Worm (Caenorhabditis elegans): ENCODE measurements around the gene srz-31.

Gene srz-31

ce11 chrIV:14164109-14164508 is 26.9 kb downstream of the srz-31 start:
- TF ChIP-seq flt-1 (GFP tag; IDR thresholded peaks at IDR 0.05): no peak
- no peak for TF ChIP-seq pes-1 (GFP tag; IDR thresholded peaks at IDR 0.05)
- TF ChIP-seq hnd-1 (tag; optimal IDR thresholded peaks at IDR 0.05): no peak
- TF ChIP-seq ceh-13 (GFP tag; optimal IDR thresholded peaks at IDR 0.05): no peak
- no peak for TF ChIP-seq tra-4 (tag; optimal IDR thresholded peaks at IDR 0.05)

DNA sequence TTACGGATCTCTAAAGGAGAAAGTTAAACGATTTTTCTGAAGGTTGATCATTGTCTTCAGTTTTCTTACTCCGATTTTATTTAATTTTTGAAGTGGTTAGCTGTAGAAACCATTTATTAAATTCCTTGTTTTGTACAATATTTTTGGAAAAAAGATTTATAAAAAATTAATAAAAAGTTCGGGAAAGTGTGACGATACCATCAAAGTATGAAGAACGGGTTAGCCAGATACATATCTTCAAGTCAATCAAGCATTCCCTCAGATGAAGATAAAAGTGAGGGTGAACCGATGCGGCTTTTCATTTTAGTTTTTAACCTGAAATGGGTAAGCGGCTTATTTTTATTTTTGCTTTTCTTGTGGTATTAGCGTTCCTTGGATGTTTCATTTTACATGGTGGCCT is 28.3 kb downstream of the srz-31 start, which contains the start of gene R05A10.6:
R05A10.6 (plus strand) TSS at position 301 of the 400 bp plus-strand sequence.
- TF ChIP-seq flt-1 (GFP tag; IDR thresholded peaks at IDR 0.05) (no peak), hmbx-1 (tag; optimal IDR thresholded peaks at IDR 0.05) (no peak)

ce11 chrIV:14172181-14172580 is 35.0 kb downstream of the srz-31 start, which contains the start of gene R05A10.4:
TSS of gene R05A10.4 (plus strand) at chrIV:14172481.
- TF ChIP-seq hmbx-1 (tag; optimal IDR thresholded peaks at IDR 0.05): no peak
- no peak for TF ChIP-seq hnd-1 (tag; optimal IDR thresholded peaks at IDR 0.05)
- no peak for TF ChIP-seq ceh-13 (GFP tag; optimal IDR thresholded peaks at IDR 0.05)
- no peak for TF ChIP-seq tbx-11 (GFP tag; IDR thresholded peaks at IDR 0.05)
- no peak for TF ChIP-seq F13C5.2 (tag; optimal IDR thresholded peaks at IDR 0.05)
- TF ChIP-seq tbx-37 (GFP tag; conservative IDR thresholded peaks at IDR 0.05): no peak
- no peak for TF ChIP-seq pes-1 (GFP tag; IDR thresholded peaks at IDR 0.05)
- TF ChIP-seq B0310.2 (tag; optimal IDR thresholded peaks at IDR 0.05): no peak
- TF ChIP-seq sea-1 (GFP tag; conservative IDR thresholded peaks at IDR 0.05): no peak
- no peak for TF ChIP-seq hmg-4 (GFP tag; optimal IDR thresholded peaks at IDR 0.05)
- TF ChIP-seq ama-1 (optimal IDR thresholded peaks at IDR 0.05): no peak

DNA sequence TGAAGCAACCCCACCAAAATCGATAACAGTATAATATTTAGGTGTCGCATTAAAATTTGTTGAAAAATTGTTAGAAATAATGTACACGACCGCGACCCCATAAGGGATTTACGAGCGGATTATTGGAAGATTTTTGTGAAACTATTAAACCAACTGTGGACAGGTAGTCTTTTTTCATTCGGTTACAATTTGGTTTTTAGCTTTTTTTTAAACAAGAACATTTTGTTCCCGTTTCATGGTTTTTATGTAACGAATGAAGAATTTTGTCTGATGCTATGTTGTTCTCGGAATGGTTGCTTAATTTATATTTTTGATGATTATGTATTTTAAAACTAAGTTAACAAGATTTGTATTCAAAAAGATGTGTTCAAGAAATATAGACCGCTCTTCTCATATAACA is 39.2 kb downstream of the srz-31 start, which contains the start of gene R05A10.3:
R05A10.3 (minus strand) TSS at position 101 of the 400 bp plus-strand sequence.
- TF ChIP-seq scrt-1 (GFP tag; IDR thresholded peaks at IDR 0.05) (no peak), tra-4 (tag; optimal IDR thresholded peaks at IDR 0.05) (no peak), hnd-1 (tag; optimal IDR thresholded peaks at IDR 0.05) (no peak), hmg-4 (GFP tag; optimal IDR thresholded peaks at IDR 0.05) (no peak), aly-1 (tag; optimal IDR thresholded peaks at IDR 0.05) (no peak), tbx-37 (GFP tag; conservative IDR thresholded peaks at IDR 0.05) (no peak), ama-1 (optimal IDR thresholded peaks at IDR 0.05) (no peak), ceh-13 (GFP tag; optimal IDR thresholded peaks at IDR 0.05) (no peak), F13C5.2 (tag; optimal IDR thresholded peaks at IDR 0.05) (no peak)

DNA sequence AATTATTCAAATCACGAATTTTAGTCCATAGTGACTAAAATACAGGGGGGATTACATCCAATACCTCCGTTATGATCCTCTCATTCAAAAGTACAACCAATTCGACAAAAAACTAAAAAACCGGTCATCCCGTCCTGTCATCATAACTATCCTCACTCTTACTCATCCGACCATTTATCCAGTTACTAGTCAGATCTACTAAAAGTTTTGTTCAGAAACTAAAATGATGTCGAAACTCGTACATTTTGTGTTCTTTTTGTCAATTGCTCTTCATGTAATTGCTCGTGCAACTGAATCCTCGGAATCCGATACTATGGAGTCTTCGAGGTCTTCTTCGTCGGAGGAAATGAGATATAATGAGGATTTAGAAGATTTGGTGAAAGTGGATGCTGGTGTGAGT is 39.9 kb downstream of the srz-31 start, which contains the start of gene R05A10.2:
R05A10.2 (plus strand) TSS at position 214 of the 400 bp plus-strand sequence.
- TF ChIP-seq aly-1 (tag; optimal IDR thresholded peaks at IDR 0.05) (no peak), tbx-11 (GFP tag; IDR thresholded peaks at IDR 0.05) (no peak)

ce11 chrIV:14182077-14182476 is 44.9 kb downstream of the srz-31 start, which contains the start of gene R05A10.1:
TSS of gene R05A10.1 (plus strand) at chrIV:14182377.
- TF ChIP-seq flt-1 (GFP tag; IDR thresholded peaks at IDR 0.05) (no peak), ama-1 (optimal IDR thresholded peaks at IDR 0.05) (no peak), F13C5.2 (tag; optimal IDR thresholded peaks at IDR 0.05) (no peak)

DNA sequence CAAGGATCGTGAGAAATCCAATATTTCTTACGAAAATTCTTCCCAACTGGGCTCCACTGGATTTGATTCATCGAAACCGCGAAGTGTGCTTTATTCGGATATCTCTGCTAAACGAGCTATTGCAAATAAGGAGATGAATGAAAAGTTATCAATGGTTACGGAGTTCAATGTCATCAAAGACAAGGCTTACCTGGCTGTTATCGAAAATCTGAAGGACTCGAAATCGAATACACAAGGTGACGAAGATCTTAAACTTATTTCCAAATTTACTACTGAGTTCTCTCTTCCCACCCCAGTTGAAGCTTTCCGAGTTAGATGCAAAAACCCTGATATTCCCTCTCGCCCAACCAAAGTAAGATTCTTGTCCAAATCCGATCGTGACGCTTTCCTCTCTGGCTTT is 49.1 kb downstream of the srz-31 start:
- TF ChIP-seq tbx-11 (GFP tag; IDR thresholded peaks at IDR 0.05) (no peak), scrt-1 (GFP tag; IDR thresholded peaks at IDR 0.05) (no peak)
